Worm (Caenorhabditis elegans) whole organism, L4/young adult: ENCODE measurements around the gene nhr-59.

Experiments
- dao-5 ChIP-seq: sonication (generic microtip); optimal IDR thresholded peaks from 2 replicates; lab custom pipeline; 2016; ENCODE audit warnings: missing genotype, missing genetic modification characterization, moderate library complexity, missing compliant biosample characterization
- him-1 ChIP-seq: sonication (generic microtip); optimal IDR thresholded peaks from 2 replicates; lab custom pipeline; 2016; ENCODE audit warnings: missing genotype, missing genetic modification reagents, missing genetic modification characterization, missing compliant biosample characterization

DNA sequence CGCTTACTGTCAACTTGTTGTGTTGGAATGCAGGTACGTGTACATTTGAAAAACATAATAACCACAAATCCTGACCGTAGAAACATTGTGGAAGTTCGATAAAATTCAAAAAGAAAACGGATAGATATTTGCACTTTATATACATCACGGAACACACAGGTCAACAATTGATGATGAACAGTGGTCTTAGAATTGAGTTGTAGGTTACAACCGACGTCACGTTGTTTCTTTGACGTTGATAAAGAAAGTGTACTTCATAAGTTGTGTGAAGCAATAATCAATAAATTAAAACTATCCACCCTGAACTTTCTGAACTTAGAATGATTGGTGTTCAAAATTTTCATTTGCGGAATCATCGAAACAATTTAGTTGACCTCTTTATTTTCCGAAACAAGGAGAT is 6.3 kb downstream of the nhr-59 start, which contains the start of gene Y5H2A.1:
- no peak for TF ChIP-seq dao-5
- TF ChIP-seq him-1 (tag; lab: Kevin White, UChicago) = no peak
